Worm (Caenorhabditis elegans) whole organism, L2 larva: ENCODE data around the gene C53C11.1.

Experiments
- F13H6.1 ChIP-seq: sonication (generic microtip); optimal IDR thresholded peaks from 2 replicates; lab custom pipeline; 2016; ENCODE audit warnings: missing genetic modification characterization, missing compliant biosample characterization
- ZK546.5 ChIP-seq: sonication (generic microtip); optimal IDR thresholded peaks from 2 replicates; lab custom pipeline; 2017; ENCODE audit warnings: missing biosample characterization, missing genetic modification characterization
- alr-1 ChIP-seq: fragments of 150-350 bp; optimal IDR thresholded peaks from 2 replicates; lab custom pipeline; 2014; ENCODE audit warnings: missing biosample characterization, missing genetic modification characterization
- aly-2 ChIP-seq: fragments of 150-350 bp; optimal IDR thresholded peaks from 2 replicates; lab custom pipeline; 2014; ENCODE audit warnings: missing biosample characterization, missing genetic modification characterization
- ama-1 ChIP-seq: fragments of 150-350 bp; optimal IDR thresholded peaks from 2 replicates; lab custom pipeline; 2018; ENCODE audit warnings: inconsistent platforms
- blmp-1 ChIP-seq: sonication (generic microtip); optimal IDR thresholded peaks from 2 replicates; lab custom pipeline; 2017; ENCODE audit warnings: missing genetic modification characterization, mild to moderate bottlenecking, missing compliant biosample characterization, antibody characterized with exemption, moderate library complexity; ENCODE audit not compliant: insufficient read depth
- ceh-16 ChIP-seq: fragments of 150-350 bp; optimal IDR thresholded peaks from 2 replicates; lab custom pipeline; 2014; ENCODE audit warnings: missing biosample characterization, missing genetic modification characterization
- ceh-82 ChIP-seq: fragments of 150-350 bp; optimal IDR thresholded peaks from 2 replicates; lab custom pipeline; 2014; ENCODE audit warnings: missing biosample characterization, missing genetic modification characterization
- egl-27 ChIP-seq: sonication (generic microtip); optimal IDR thresholded peaks from 3 replicates; lab custom pipeline; 2017; ENCODE audit warnings: missing biosample characterization, missing genetic modification reagents, missing genetic modification characterization
- elt-3 ChIP-seq: sonication (generic microtip); optimal IDR thresholded peaks from 2 replicates; lab custom pipeline; 2017; ENCODE audit warnings: missing biosample characterization, missing genetic modification characterization
- fos-1 ChIP-seq: fragments of 150-350 bp; optimal IDR thresholded peaks from 2 replicates; lab custom pipeline; 2014; ENCODE audit warnings: missing biosample characterization, missing genetic modification characterization
- gmeb-1 ChIP-seq: fragments of 150-350 bp; optimal IDR thresholded peaks from 2 replicates; lab custom pipeline; 2014; ENCODE audit warnings: missing biosample characterization, missing genetic modification characterization
- lin-11 ChIP-seq: fragments of 150-350 bp; sonication (generic microtip); optimal IDR thresholded peaks from 2 replicates; lab custom pipeline; 2014; ENCODE audit warnings: missing biosample characterization, missing genetic modification characterization, inconsistent platforms, mixed read lengths
- lin-13 ChIP-seq: fragments of 150-350 bp; optimal IDR thresholded peaks from 2 replicates; lab custom pipeline; 2014; ENCODE audit warnings: missing biosample characterization, missing genetic modification reagents, missing genetic modification characterization
- lin-39 ChIP-seq: fragments of 150-350 bp; optimal IDR thresholded peaks from 2 replicates; lab custom pipeline; 2014; ENCODE audit warnings: missing biosample characterization, missing genetic modification reagents, missing genetic modification characterization
- mab-5 ChIP-seq: fragments of 150-350 bp; optimal IDR thresholded peaks from 2 replicates; lab custom pipeline; 2014; ENCODE audit warnings: missing biosample characterization, missing genetic modification characterization
- mbf-1 ChIP-seq: sonication (generic microtip); optimal IDR thresholded peaks from 2 replicates; lab custom pipeline; 2017; ENCODE audit warnings: missing biosample characterization, missing genetic modification characterization
- mdl-1 ChIP-seq, 2 experiments: fragments of 150-350 bp in 1 of 2; sonication (generic microtip) in 1 of 2; optimal IDR thresholded peaks; 2 replicates each; lab custom pipeline; 2017; ENCODE audit warnings: missing biosample characterization in 2 of 2, missing genetic modification characterization in 2 of 2
- nhr-10 ChIP-seq: sonication (generic microtip); optimal IDR thresholded peaks from 2 replicates; lab custom pipeline; 2017; ENCODE audit warnings: missing biosample characterization, missing genetic modification characterization
- nhr-11 ChIP-seq: fragments of 150-350 bp; optimal IDR thresholded peaks from 2 replicates; lab custom pipeline; 2014; ENCODE audit warnings: missing biosample characterization, missing genetic modification characterization
- nhr-12 ChIP-seq: fragments of 150-350 bp; optimal IDR thresholded peaks from 2 replicates; lab custom pipeline; 2014; ENCODE audit warnings: missing biosample characterization, missing genetic modification characterization
- nhr-129 ChIP-seq: fragments of 150-350 bp; optimal IDR thresholded peaks from 2 replicates; lab custom pipeline; 2014; ENCODE audit warnings: missing biosample characterization, missing genetic modification characterization
- nhr-21 ChIP-seq: fragments of 150-350 bp; optimal IDR thresholded peaks from 2 replicates; lab custom pipeline; 2014; ENCODE audit warnings: missing biosample characterization, missing genetic modification characterization
- nhr-23 ChIP-seq: fragments of 150-350 bp; optimal IDR thresholded peaks from 2 replicates; lab custom pipeline; 2014; ENCODE audit warnings: missing biosample characterization, missing genetic modification reagents, missing genetic modification characterization
- nhr-237 ChIP-seq: fragments of 150-350 bp; optimal IDR thresholded peaks from 2 replicates; lab custom pipeline; 2014; ENCODE audit warnings: missing biosample characterization, missing genetic modification characterization
- nhr-6 ChIP-seq: fragments of 150-350 bp; optimal IDR thresholded peaks from 2 replicates; lab custom pipeline; 2014; ENCODE audit warnings: missing biosample characterization, missing genetic modification characterization
- nhr-77 ChIP-seq: fragments of 150-350 bp; optimal IDR thresholded peaks from 2 replicates; lab custom pipeline; 2014; ENCODE audit warnings: missing biosample characterization, missing genetic modification characterization
- skn-1 ChIP-seq: sonication (generic microtip); optimal IDR thresholded peaks from 2 replicates; lab custom pipeline; 2017; ENCODE audit warnings: missing biosample characterization, missing genetic modification characterization
- sma-3 ChIP-seq: sonication (generic microtip); optimal IDR thresholded peaks from 2 replicates; lab custom pipeline; 2016; ENCODE audit warnings: missing genetic modification reagents, missing genetic modification characterization, missing compliant biosample characterization
- snpc-4 ChIP-seq: fragments of 150-350 bp; optimal IDR thresholded peaks from 2 replicates; lab custom pipeline; 2014; ENCODE audit warnings: missing biosample characterization, missing genetic modification characterization
- unc-39 ChIP-seq: fragments of 150-350 bp; optimal IDR thresholded peaks from 2 replicates; lab custom pipeline; 2014; ENCODE audit warnings: missing biosample characterization, missing genetic modification characterization
- unc-55 ChIP-seq: fragments of 150-350 bp; sonication (generic microtip); optimal IDR thresholded peaks from 3 replicates; lab custom pipeline; 2014; ENCODE audit warnings: missing biosample characterization, missing genetic modification reagents, missing genetic modification characterization
- unc-62 ChIP-seq: fragments of 150-350 bp; optimal IDR thresholded peaks from 2 replicates; lab custom pipeline; 2014; ENCODE audit warnings: missing biosample characterization, missing genetic modification reagents, missing genetic modification characterization
- zag-1 ChIP-seq: fragments of 150-350 bp; optimal IDR thresholded peaks from 2 replicates; lab custom pipeline; 2014; ENCODE audit warnings: missing biosample characterization, missing genetic modification characterization
- ztf-1 ChIP-seq: fragments of 200-800 bp; sonication (Bioruptor generic); conservative IDR thresholded peaks from 2 replicates; pipeline ENCODE4 v1.3.6; 2022; ENCODE audit warnings: missing genetic modification characterization, missing compliant biosample characterization
- ztf-11 ChIP-seq: sonication (generic microtip); optimal IDR thresholded peaks from 2 replicates; lab custom pipeline; 2017; ENCODE audit warnings: missing biosample characterization, missing genetic modification characterization
- ztf-4 ChIP-seq: fragments of 150-350 bp; optimal IDR thresholded peaks from 2 replicates; lab custom pipeline; 2014; ENCODE audit warnings: missing biosample characterization, missing genetic modification characterization

The C53C11.1 gene

DNA sequence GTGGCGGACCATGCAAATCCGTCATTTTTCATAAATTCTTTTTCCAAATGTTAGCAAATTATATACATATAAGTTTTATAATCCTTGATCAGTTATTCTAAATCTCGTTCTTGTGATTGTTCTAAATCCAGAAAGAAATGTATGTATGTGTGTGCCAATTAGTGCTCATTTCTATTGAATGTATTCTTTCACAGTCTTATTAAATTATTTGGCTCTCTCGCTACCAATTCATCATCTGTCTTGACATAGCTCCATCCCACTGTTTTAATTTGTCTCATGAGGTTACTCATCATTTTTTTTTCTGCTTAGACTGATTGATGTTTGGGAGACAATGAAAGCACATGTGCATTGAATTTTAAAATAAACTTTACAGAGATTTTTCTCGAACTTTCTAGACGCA is 14.9 kb downstream of the C53C11.1 start:
- no peak for TF ChIP-seq fos-1 (tag; lab: Kevin White, UChicago)
- no peak for TF ChIP-seq ZK546.5
- no peak for TF ChIP-seq unc-62
- TF ChIP-seq unc-55: no peak

DNA sequence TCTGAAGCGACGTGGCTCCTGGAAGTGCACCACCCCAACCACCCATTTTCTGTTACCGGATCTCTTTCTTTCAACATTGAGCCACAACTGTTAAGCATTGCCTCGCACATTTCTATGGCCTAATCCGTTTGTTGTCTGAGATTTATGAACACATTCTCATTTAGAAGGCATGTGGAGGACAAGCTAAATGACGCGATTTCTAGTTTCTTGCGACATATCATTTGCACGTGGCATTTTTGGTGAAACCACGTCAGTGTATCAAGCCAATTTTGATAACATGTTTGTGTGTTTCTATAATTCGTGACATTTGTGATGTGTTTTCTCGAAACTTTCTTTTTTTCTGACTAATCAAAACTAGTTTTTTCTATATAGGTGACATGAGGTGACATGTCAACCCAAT is 16.2 kb downstream of the C53C11.1 start:
- no peak for TF ChIP-seq gmeb-1 (tag; lab: Kevin White, UChicago)
- no peak for TF ChIP-seq elt-3 (tag; lab: Kevin White, UChicago)
- TF ChIP-seq ztf-4 (tag; lab: Kevin White, UChicago): no peak
- TF ChIP-seq nhr-11 (tag; lab: Kevin White, UChicago): no peak
- TF ChIP-seq alr-1 (tag; lab: Kevin White, UChicago): no peak
- no peak for TF ChIP-seq ceh-82 (tag; lab: Kevin White, UChicago)
- TF ChIP-seq nhr-12: no peak
- no peak for TF ChIP-seq mdl-1 (tag; optimal IDR thresholded peaks at IDR 0.05; lab: Kevin White, UChicago)
- TF ChIP-seq unc-39 (tag; lab: Kevin White, UChicago): no peak
- no peak for TF ChIP-seq lin-13
- TF ChIP-seq mbf-1 (tag; lab: Kevin White, UChicago): no peak
- no peak for TF ChIP-seq skn-1 (tag; lab: Kevin White, UChicago)
- no peak for TF ChIP-seq F13H6.1
- no peak for TF ChIP-seq nhr-10 (tag; lab: Kevin White, UChicago)
- TF ChIP-seq ama-1 (lab: Kevin White, UChicago): no peak
- TF ChIP-seq nhr-21 (tag; lab: Kevin White, UChicago): no peak

- TF ChIP-seq nhr-6 (tag; lab: Kevin White, UChicago): no peak
- no peak for TF ChIP-seq ztf-1 (GFP tag; lab: Robert Waterston, UW)
- TF ChIP-seq nhr-129 (tag; lab: Kevin White, UChicago): no peak
- TF ChIP-seq gmeb-1 (tag; lab: Kevin White, UChicago): no peak
- no peak for TF ChIP-seq snpc-4
- TF ChIP-seq nhr-12: no peak
- TF ChIP-seq nhr-237: no peak
- no peak for TF ChIP-seq aly-2 (tag; lab: Kevin White, UChicago)
- TF ChIP-seq unc-55: no peak
- no peak for TF ChIP-seq skn-1 (tag; lab: Kevin White, UChicago)
- no peak for TF ChIP-seq lin-39 (tag; lab: Kevin White, UChicago)
- TF ChIP-seq ceh-16 (tag; lab: Kevin White, UChicago): no peak
- no peak for TF ChIP-seq mab-5 (tag; lab: Kevin White, UChicago)
- TF ChIP-seq blmp-1 (tag; lab: Kevin White, UChicago): no peak
- TF ChIP-seq zag-1 (tag; lab: Kevin White, UChicago): no peak
Measured at ce11 chrX:17359452-17359851, 18.9 kb downstream of the C53C11.1 start, which contains the start of gene npr-36. npr-36 (plus strand) TSS chrX:17359752.

DNA sequence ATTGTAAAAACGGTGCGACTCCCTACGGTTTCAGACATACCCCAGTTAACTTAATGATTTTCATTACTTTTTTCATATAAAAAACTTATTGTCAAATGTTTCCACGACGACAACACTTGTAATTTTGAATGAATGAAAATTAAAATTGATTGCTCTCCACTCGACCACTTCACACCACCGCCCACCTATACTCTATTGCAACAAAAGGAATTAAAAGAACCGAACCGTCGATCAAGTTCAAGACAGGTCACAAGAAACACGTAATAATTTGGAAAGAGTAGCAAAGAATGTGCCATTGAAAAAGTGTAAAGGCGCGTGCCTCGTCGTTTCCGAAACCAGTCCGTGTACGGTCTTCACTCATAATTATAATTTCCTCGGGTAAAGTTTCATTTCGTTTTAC is 21.9 kb downstream of the C53C11.1 start, which contains the start of gene F10D7.11:
TSS of gene F10D7.11 (plus strand) at position 301 of the 400 bp plus-strand sequence.
- TF ChIP-seq snpc-4: no peak
- no peak for TF ChIP-seq blmp-1 (tag; lab: Kevin White, UChicago)
- TF ChIP-seq nhr-77 (tag; lab: Kevin White, UChicago): no peak
- no peak for TF ChIP-seq egl-27 (tag; lab: Kevin White, UChicago)
- no peak for TF ChIP-seq nhr-23
- no peak for TF ChIP-seq alr-1 (tag; lab: Kevin White, UChicago)
- no peak for TF ChIP-seq mab-5 (tag; lab: Kevin White, UChicago)
- TF ChIP-seq, all 48 proteins: peak for 0

- TF ChIP-seq sma-3 (peak; percentile 15), lin-11 (no peak), nhr-11 (tag; lab: Kevin White, UChicago) (no peak), lin-39 (tag; lab: Kevin White, UChicago) (no peak), unc-62 (no peak), ztf-11 (tag; lab: Kevin White, UChicago) (no peak)
Measured at ce11 chrX:17363491-17363890, 22.9 kb downstream of the C53C11.1 start.
